Worm (Caenorhabditis elegans): Measurements from ENCODE around the gene T13H10.2.
A peak's percentile ranks its signal among the peaks of the same experiment; 100 is the strongest.

T13H10.2 gene

DNA sequence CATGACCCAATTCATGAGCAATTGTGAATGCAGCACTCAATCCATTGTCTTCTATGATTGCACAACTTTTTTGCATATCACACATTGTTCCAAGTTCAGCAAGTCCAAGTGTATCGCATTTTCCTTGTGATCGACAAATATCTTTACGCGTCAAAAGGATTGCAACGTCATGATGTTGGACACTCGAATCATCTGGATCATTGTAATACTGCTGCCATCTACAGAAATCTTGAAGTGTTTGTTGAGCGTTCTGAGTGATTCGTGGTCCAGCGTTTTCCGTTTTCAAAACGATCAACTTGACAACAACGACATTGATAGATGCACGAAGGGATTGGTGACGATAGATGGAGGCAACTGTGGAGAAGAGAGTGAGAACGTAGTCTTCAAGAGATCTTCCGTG, 20.8 kb upstream of the T13H10.2 start:
- TF ChIP-seq sma-3 (GFP tag; optimal IDR thresholded peaks at IDR 0.05): no peak
- no peak for TF ChIP-seq elt-1 (tag; optimal IDR thresholded peaks at IDR 0.05)
- no peak for TF ChIP-seq peb-1 (tag; optimal IDR thresholded peaks at IDR 0.05)
- no peak for TF ChIP-seq nhr-11 (tag; optimal IDR thresholded peaks at IDR 0.05)
- TF ChIP-seq ztf-4 (tag; optimal IDR thresholded peaks at IDR 0.05): no peak
- TF ChIP-seq ztf-11 (tag; optimal IDR thresholded peaks at IDR 0.05): no peak
- TF ChIP-seq nhr-77 (tag; optimal IDR thresholded peaks at IDR 0.05): no peak
- no peak for TF ChIP-seq blmp-1 (tag; optimal IDR thresholded peaks at IDR 0.05; ENCODE audit: insufficient read depth)

DNA sequence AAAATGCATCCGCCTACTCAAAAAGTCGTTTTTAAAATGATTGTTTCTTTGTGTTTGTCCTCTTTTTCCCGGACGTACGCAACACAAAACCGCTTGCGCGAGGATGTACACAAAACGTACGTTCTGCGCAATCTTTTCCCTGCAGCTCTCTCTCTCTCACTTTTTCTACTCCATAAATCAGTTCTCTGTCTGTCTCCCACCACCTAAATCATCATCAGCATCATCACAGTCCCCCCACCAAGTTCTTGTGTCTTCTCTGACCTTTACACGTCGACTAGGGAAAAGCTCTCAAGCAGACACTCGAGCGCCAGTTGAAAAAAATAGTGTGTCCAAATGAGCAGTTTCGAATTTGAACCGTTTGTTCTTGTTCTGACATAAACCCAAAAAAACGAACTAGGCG, 19.8 kb upstream of the T13H10.2 start:
- peak; percentile 15 for TF ChIP-seq nhr-129 (tag; optimal IDR thresholded peaks at IDR 0.05)
- TF ChIP-seq gmeb-1 (tag; optimal IDR thresholded peaks at IDR 0.05): no peak

DNA sequence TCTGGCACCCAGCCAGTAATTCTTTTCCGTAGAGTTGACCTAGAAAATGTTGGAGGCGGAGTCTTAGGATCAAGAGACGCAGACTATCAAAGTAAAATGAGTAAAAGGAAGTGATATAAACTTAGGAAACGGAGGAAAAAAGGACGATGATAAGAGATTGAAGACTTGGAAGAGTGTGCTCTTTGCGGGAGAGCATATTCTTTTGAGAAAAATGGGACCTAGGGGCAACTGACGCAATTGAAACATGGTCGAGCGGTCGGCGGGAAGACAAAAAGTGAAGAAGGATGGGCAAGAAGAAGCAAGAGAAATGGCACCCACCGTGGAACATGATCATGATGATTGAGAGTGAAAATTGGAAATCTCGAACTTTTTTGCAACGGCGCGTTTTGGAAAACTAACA, 16.0 kb upstream of the T13H10.2 start:
- TF ChIP-seq fos-1 (tag; optimal IDR thresholded peaks at IDR 0.05) (no peak), lsy-2 (tag; optimal IDR thresholded peaks at IDR 0.05) (no peak), alr-1 (tag; optimal IDR thresholded peaks at IDR 0.05) (no peak), nhr-6 (tag; optimal IDR thresholded peaks at IDR 0.05) (no peak), elt-3 (tag; optimal IDR thresholded peaks at IDR 0.05) (no peak), F13H6.1 (tag; optimal IDR thresholded peaks at IDR 0.05) (peak; percentile 28), nhr-23 (tag; optimal IDR thresholded peaks at IDR 0.05) (no peak), nhr-129 (tag; optimal IDR thresholded peaks at IDR 0.05) (peak; percentile 55), ceh-82 (tag; optimal IDR thresholded peaks at IDR 0.05) (no peak), lin-11 (tag; optimal IDR thresholded peaks at IDR 0.05) (no peak), ZK546.5 (tag; optimal IDR thresholded peaks at IDR 0.05) (no peak), ama-1 (optimal IDR thresholded peaks at IDR 0.05) (no peak), sma-9 (GFP tag; optimal IDR thresholded peaks at IDR 0.05) (peak; percentile 45), sma-9 (tag; optimal IDR thresholded peaks at IDR 0.05) (no peak)

DNA sequence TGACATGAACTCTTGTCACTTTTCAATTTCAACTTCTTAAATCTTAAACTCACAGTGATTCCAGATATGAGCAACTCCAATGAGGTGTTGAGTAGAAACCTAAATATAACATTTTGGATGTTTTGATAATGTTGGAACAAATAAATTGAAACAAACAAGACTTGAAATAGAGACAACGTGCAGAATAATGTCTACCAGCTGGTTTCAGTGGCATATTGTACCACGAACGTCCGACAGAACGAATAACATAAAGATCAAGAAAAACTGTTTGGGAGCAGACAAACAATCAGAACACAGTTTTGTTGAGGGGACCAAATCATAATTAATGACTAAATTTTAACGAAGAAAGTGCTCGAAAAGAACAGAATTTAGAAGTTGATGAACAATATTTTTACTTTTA, 10.7 kb upstream of the T13H10.2 start, which contains the start of gene gon-1:
Gene gon-1, minus strand, starts transcription at position 101 of the 400 bp plus-strand sequence.
- no peak for TF ChIP-seq C34F6.9 (tag; optimal IDR thresholded peaks at IDR 0.05)
- TF ChIP-seq Y55F3AM.14 (GFP tag; optimal IDR thresholded peaks at IDR 0.05): no peak
- no peak for TF ChIP-seq nhr-129 (tag; optimal IDR thresholded peaks at IDR 0.05)
- no peak for TF ChIP-seq peb-1 (tag; optimal IDR thresholded peaks at IDR 0.05)
- TF ChIP-seq mdl-1 (tag; optimal IDR thresholded peaks at IDR 0.05): no peak
- TF ChIP-seq nhr-237 (tag; optimal IDR thresholded peaks at IDR 0.05): no peak
- TF ChIP-seq blmp-1 (tag; optimal IDR thresholded peaks at IDR 0.05; ENCODE audit: insufficient read depth): no peak
- no peak for TF ChIP-seq nhr-25 (tag; optimal IDR thresholded peaks at IDR 0.05)
- no peak for TF ChIP-seq mab-5 (tag; optimal IDR thresholded peaks at IDR 0.05)
- no peak for TF ChIP-seq skn-1 (tag; optimal IDR thresholded peaks at IDR 0.05)

DNA sequence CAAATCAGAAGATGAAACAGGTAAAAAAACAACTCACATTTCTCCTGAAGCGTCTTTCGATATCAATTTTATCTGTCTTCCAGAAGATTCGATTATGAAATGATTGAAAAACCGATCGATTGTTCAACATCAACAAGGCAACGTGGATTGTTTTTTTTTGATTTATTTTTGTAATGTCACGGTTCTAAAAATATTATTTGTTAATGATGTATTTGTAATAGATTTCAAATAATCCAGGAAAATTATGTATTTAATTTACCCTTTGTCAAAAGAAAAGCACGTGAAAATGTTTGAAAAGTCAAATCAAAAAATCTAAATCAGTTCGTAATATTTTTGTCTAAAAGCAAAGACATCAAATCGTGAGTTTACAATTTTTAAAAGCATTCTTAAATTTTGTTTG, 5.0 kb downstream of the T13H10.2 start, which contains the start of the genes kin-5 and C47E12.11:
Gene kin-5, minus strand, starts transcription at position 101 of the 400 bp plus-strand sequence.
Gene C47E12.11, plus strand, starts transcription at position 320 of the 400 bp plus-strand sequence.
- TF ChIP-seq mdl-1 (tag; optimal IDR thresholded peaks at IDR 0.05) (no peak), gmeb-1 (tag; optimal IDR thresholded peaks at IDR 0.05) (no peak), ceh-82 (tag; optimal IDR thresholded peaks at IDR 0.05) (no peak), dmd-4 (tag; optimal IDR thresholded peaks at IDR 0.05) (no peak), nhr-23 (tag; optimal IDR thresholded peaks at IDR 0.05) (no peak), egl-27 (tag; optimal IDR thresholded peaks at IDR 0.05) (no peak), Y55F3AM.14 (GFP tag; optimal IDR thresholded peaks at IDR 0.05) (no peak)

DNA sequence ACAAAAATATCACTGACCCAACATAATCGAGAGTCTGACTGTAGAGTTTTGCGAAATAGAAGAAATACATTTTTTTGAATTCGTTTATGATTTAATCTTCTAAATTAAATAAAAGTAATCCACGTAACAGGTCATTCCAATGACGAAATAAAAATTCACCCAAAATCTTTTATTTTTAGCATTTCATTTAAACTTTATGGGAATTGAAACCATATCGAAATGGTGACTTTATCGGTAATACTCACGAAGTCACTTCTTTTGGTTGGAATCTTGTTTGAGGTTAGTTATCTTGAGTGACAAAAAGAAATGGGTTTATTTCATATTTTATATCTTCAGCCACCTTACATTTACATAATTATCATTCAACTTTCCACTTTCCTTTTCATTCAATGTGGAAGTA, 8.6 kb downstream of the T13H10.2 start, which contains the start of the genes C47E12.12 and C47E12.10:
Gene C47E12.12, minus strand, starts transcription at position 101 of the 400 bp plus-strand sequence.
Gene C47E12.10, plus strand, starts transcription at position 172 of the 400 bp plus-strand sequence.
- TF ChIP-seq nhr-12 (tag; optimal IDR thresholded peaks at IDR 0.05) (no peak), nhr-11 (tag; optimal IDR thresholded peaks at IDR 0.05) (no peak), C34F6.9 (tag; optimal IDR thresholded peaks at IDR 0.05) (no peak), nhr-25 (tag; optimal IDR thresholded peaks at IDR 0.05) (no peak), mab-5 (tag; optimal IDR thresholded peaks at IDR 0.05) (no peak), aly-2 (tag; optimal IDR thresholded peaks at IDR 0.05) (no peak), snpc-4 (tag; optimal IDR thresholded peaks at IDR 0.05) (no peak), R02D3.7 (tag; optimal IDR thresholded peaks at IDR 0.05) (no peak), ceh-82 (tag; optimal IDR thresholded peaks at IDR 0.05) (no peak), blmp-1 (tag; optimal IDR thresholded peaks at IDR 0.05; ENCODE audit: insufficient read depth) (no peak), ceh-16 (tag; optimal IDR thresholded peaks at IDR 0.05) (no peak), sma-9 (GFP tag; optimal IDR thresholded peaks at IDR 0.05) (no peak), sma-9 (tag; optimal IDR thresholded peaks at IDR 0.05) (no peak), alr-1 (tag; optimal IDR thresholded peaks at IDR 0.05) (no peak), elt-3 (tag; optimal IDR thresholded peaks at IDR 0.05) (no peak), zag-1 (tag; optimal IDR thresholded peaks at IDR 0.05) (no peak), ZK546.5 (tag; optimal IDR thresholded peaks at IDR 0.05) (no peak), nhr-129 (tag; optimal IDR thresholded peaks at IDR 0.05) (no peak)
